Fruit fly (Drosophila melanogaster) whole organism, embryonic: ENCODE measurements around the gene CAH1.

Experiments
- B-H2 ChIP-seq: fragments of 200-800 bp; sonication (Bioruptor generic); optimal IDR thresholded peaks from 2 replicates; lab custom pipeline; 2018; ENCODE audit warnings: missing biosample characterization, mild to moderate bottlenecking, missing genetic modification characterization
- BEAF-32 ChIP-seq: fragments of 200-800 bp; sonication (Bioruptor generic); optimal IDR thresholded peaks from 3 replicates; lab custom pipeline; 2017; ENCODE audit warnings: missing biosample characterization, missing genetic modification characterization, mild to moderate bottlenecking, moderate library complexity, missing genetic modification reagents
- Blimp-1 ChIP-seq: fragments of 200-800 bp; sonication (Bioruptor generic); optimal IDR thresholded peaks from 3 replicates; lab custom pipeline; 2018; ENCODE audit warnings: missing biosample characterization, missing genetic modification characterization, mild to moderate bottlenecking, moderate library complexity, missing genetic modification reagents
- Bteb2 ChIP-seq: fragments of 200-800 bp; sonication (Bioruptor generic); optimal IDR thresholded peaks from 2 replicates; lab custom pipeline; 2016; ENCODE audit warnings: missing biosample characterization, missing genetic modification characterization
- CG11695 ChIP-seq: fragments of 200-800 bp; sonication (Bioruptor generic); IDR thresholded peaks from 3 replicates; pipeline ENCODE4 v1.3.6; 2022; ENCODE audit warnings: missing biosample characterization, missing genetic modification characterization
- CG11723 ChIP-seq: fragments of 200-800 bp; sonication (Bioruptor generic); optimal IDR thresholded peaks from 2 replicates; lab custom pipeline; 2017; ENCODE audit warnings: missing biosample characterization, mild to moderate bottlenecking, missing genetic modification characterization
- CG12391 ChIP-seq: fragments of 200-800 bp; sonication (Bioruptor generic); optimal IDR thresholded peaks from 3 replicates; lab custom pipeline; 2018; ENCODE audit warnings: missing biosample characterization, mild to moderate bottlenecking, missing genetic modification characterization, moderate library complexity
- CG13123 ChIP-seq: fragments of 200-800 bp; sonication (Bioruptor generic); optimal IDR thresholded peaks from 2 replicates; lab custom pipeline; 2016; ENCODE audit warnings: missing biosample characterization, missing genetic modification characterization
- CG13287 ChIP-seq: fragments of 200-800 bp; sonication (Bioruptor generic); IDR thresholded peaks from 2 replicates; pipeline ENCODE4 v1.3.6; 2022; ENCODE audit warnings: missing biosample characterization, missing genetic modification characterization; ENCODE audit not compliant: partially characterized antibody
- CG13775 ChIP-seq: fragments of 200-800 bp; sonication (Bioruptor generic); optimal IDR thresholded peaks from 3 replicates; lab custom pipeline; 2017; ENCODE audit warnings: missing biosample characterization, mild to moderate bottlenecking, missing genetic modification characterization
- CG14050 ChIP-seq: fragments of 200-800 bp; sonication (Bioruptor generic); IDR thresholded peaks from 3 replicates; pipeline ENCODE4 v1.3.6; 2022; ENCODE audit warnings: missing biosample characterization, missing genetic modification characterization
- CG1603 ChIP-seq: fragments of 200-800 bp; sonication (Bioruptor generic); optimal IDR thresholded peaks from 2 replicates; lab custom pipeline; 2019; ENCODE audit warnings: missing biosample characterization, mild to moderate bottlenecking, missing genetic modification characterization, moderate library complexity
- CG16813 ChIP-seq: fragments of 200-800 bp; sonication (Bioruptor generic); IDR thresholded peaks from 3 replicates; pipeline ENCODE4 v1.3.6; 2022; ENCODE audit warnings: missing biosample characterization, missing genetic modification characterization; ENCODE audit not compliant: partially characterized antibody
- CG16863 ChIP-seq: fragments of 200-800 bp; sonication (Bioruptor generic); optimal IDR thresholded peaks from 3 replicates; lab custom pipeline; 2016; ENCODE audit warnings: missing biosample characterization, missing genetic modification characterization
- CG17802 ChIP-seq: fragments of 200-800 bp; sonication (Bioruptor generic); optimal IDR thresholded peaks from 2 replicates; lab custom pipeline; 2018; ENCODE audit warnings: missing biosample characterization, mild to moderate bottlenecking, missing genetic modification characterization, moderate library complexity
- CG18011 ChIP-seq: fragments of 200-800 bp; sonication (Bioruptor generic); optimal IDR thresholded peaks from 2 replicates; lab custom pipeline; 2017; ENCODE audit warnings: missing biosample characterization, missing genetic modification characterization, mild to moderate bottlenecking, moderate library complexity, missing genotype
- CG30020 ChIP-seq: fragments of 200-800 bp; optimal IDR thresholded peaks from 2 replicates; lab custom pipeline; 2019; ENCODE audit warnings: missing biosample characterization, mild to moderate bottlenecking, missing genetic modification characterization, moderate library complexity
- CG30431 ChIP-seq: fragments of 200-800 bp; sonication (Bioruptor generic); optimal IDR thresholded peaks from 2 replicates; lab custom pipeline; 2017; ENCODE audit warnings: missing biosample characterization, missing genetic modification characterization
- CG31441 ChIP-seq: fragments of 200-800 bp; sonication (Bioruptor generic); IDR thresholded peaks from 2 replicates; pipeline ENCODE4 v1.3.6; 2022; ENCODE audit warnings: missing biosample characterization, missing genetic modification characterization
- CG32772 ChIP-seq: fragments of 200-800 bp; sonication (Bioruptor generic); IDR thresholded peaks from 2 replicates; pipeline ENCODE4 v1.3.6; 2022; ENCODE audit warnings: missing biosample characterization, missing genetic modification characterization
- CG3281 ChIP-seq: fragments of 200-800 bp; sonication (Bioruptor generic); optimal IDR thresholded peaks from 3 replicates; lab custom pipeline; 2017; ENCODE audit warnings: missing biosample characterization, mild to moderate bottlenecking, missing genetic modification characterization
- CG42726 ChIP-seq: fragments of 200-800 bp; sonication (Bioruptor generic); IDR thresholded peaks from 2 replicates; pipeline ENCODE4 v1.3.6; 2022; ENCODE audit warnings: missing biosample characterization, missing genetic modification characterization; ENCODE audit not compliant: partially characterized antibody
- CG4424 ChIP-seq: fragments of 200-800 bp; sonication (Bioruptor generic); optimal IDR thresholded peaks from 3 replicates; lab custom pipeline; 2016; ENCODE audit warnings: missing biosample characterization, missing genetic modification characterization
- CG5953 ChIP-seq: fragments of 200-800 bp; sonication (Bioruptor generic); IDR thresholded peaks from 2 replicates; pipeline ENCODE4 v1.3.6; 2022; ENCODE audit warnings: missing biosample characterization, missing genetic modification characterization
- CG8359 ChIP-seq: fragments of 200-800 bp; sonication (Bioruptor generic); optimal IDR thresholded peaks from 2 replicates; lab custom pipeline; 2017; ENCODE audit warnings: missing biosample characterization, mild to moderate bottlenecking, missing genetic modification characterization, borderline replicate concordance
- Dek ChIP-seq: fragments of 200-800 bp; sonication (Bioruptor generic); optimal IDR thresholded peaks from 3 replicates; lab custom pipeline; 2019; ENCODE audit warnings: missing biosample characterization, mild to moderate bottlenecking, missing genetic modification characterization, moderate library complexity
- Dip3 ChIP-seq: fragments of 200-800 bp; sonication (Bioruptor generic); optimal IDR thresholded peaks from 3 replicates; lab custom pipeline; 2016; ENCODE audit warnings: missing biosample characterization, missing genetic modification characterization
- Hr78 ChIP-seq, 2 experiments: fragments of 200-800 bp in 1 of 2; fragments of >200 bp in 1 of 2; sonication (Bioruptor generic) in 1 of 2; optimal IDR thresholded peaks; 2 replicates each; lab custom pipeline; 2017 to 2019; ENCODE audit warnings: missing biosample characterization in 2 of 2, missing genetic modification characterization in 2 of 2, mild to moderate bottlenecking in 1 of 2, moderate library complexity in 1 of 2
- MESR4 ChIP-seq: fragments of 200-800 bp; sonication (Bioruptor generic); optimal IDR thresholded peaks from 2 replicates; lab custom pipeline; 2018; ENCODE audit warnings: missing biosample characterization, mild to moderate bottlenecking, missing genetic modification characterization, moderate library complexity
- Mes4 ChIP-seq: fragments of 200-800 bp; sonication (Bioruptor generic); optimal IDR thresholded peaks from 2 replicates; lab custom pipeline; 2016; ENCODE audit warnings: missing biosample characterization, missing genetic modification characterization
- NfI ChIP-seq: fragments of 200-800 bp; sonication (Bioruptor generic); optimal IDR thresholded peaks from 3 replicates; lab custom pipeline; 2018; ENCODE audit warnings: missing biosample characterization, mild to moderate bottlenecking, missing genetic modification characterization, moderate library complexity
- Sin3A ChIP-seq: fragments of >200 bp; optimal IDR thresholded peaks from 2 replicates; lab custom pipeline; 2018
- ab ChIP-seq: fragments of 200-800 bp; sonication (Bioruptor generic); optimal IDR thresholded peaks from 2 replicates; lab custom pipeline; 2016; ENCODE audit warnings: missing biosample characterization, missing genetic modification characterization
- az2 ChIP-seq: fragments of 200-800 bp; sonication (Bioruptor generic); optimal IDR thresholded peaks from 3 replicates; lab custom pipeline; 2016; ENCODE audit warnings: missing biosample characterization, missing genetic modification characterization
- caup ChIP-seq: fragments of 200-800 bp; sonication (Bioruptor generic); optimal IDR thresholded peaks from 3 replicates; lab custom pipeline; 2017; ENCODE audit warnings: missing biosample characterization, mild to moderate bottlenecking, missing genetic modification characterization, moderate library complexity; ENCODE audit not compliant: severe bottlenecking
- cg ChIP-seq: fragments of 200-800 bp; sonication (Bioruptor generic); optimal IDR thresholded peaks from 3 replicates; lab custom pipeline; 2019; ENCODE audit warnings: missing biosample characterization, mild to moderate bottlenecking, missing genetic modification characterization, moderate library complexity
- dmrt11E ChIP-seq: fragments of 200-800 bp; sonication (Bioruptor generic); optimal IDR thresholded peaks from 3 replicates; lab custom pipeline; 2018; ENCODE audit warnings: missing biosample characterization, mild to moderate bottlenecking, missing genetic modification characterization, moderate library complexity
- dmrt99B ChIP-seq: fragments of 200-800 bp; sonication (Bioruptor generic); optimal IDR thresholded peaks from 2 replicates; lab custom pipeline; 2018; ENCODE audit warnings: missing biosample characterization, mild to moderate bottlenecking, missing genetic modification characterization, moderate library complexity
- fd102C ChIP-seq: fragments of 200-800 bp; sonication (Bioruptor generic); optimal IDR thresholded peaks from 2 replicates; lab custom pipeline; 2018; ENCODE audit warnings: missing biosample characterization, mild to moderate bottlenecking, missing genetic modification characterization, moderate library complexity
- fd64A ChIP-seq: fragments of 200-800 bp; sonication (Bioruptor generic); optimal IDR thresholded peaks from 3 replicates; lab custom pipeline; 2018; ENCODE audit warnings: missing biosample characterization, mild to moderate bottlenecking, missing genetic modification characterization
- mld ChIP-seq: fragments of 200-800 bp; sonication (Bioruptor generic); IDR thresholded peaks from 3 replicates; pipeline ENCODE4 v1.3.6; 2022; ENCODE audit warnings: missing biosample characterization, missing genetic modification characterization; ENCODE audit not compliant: partially characterized antibody
- nom ChIP-seq: fragments of 200-800 bp; sonication (Bioruptor generic); optimal IDR thresholded peaks from 2 replicates; lab custom pipeline; 2017; ENCODE audit warnings: missing biosample characterization, missing genetic modification characterization, mild to moderate bottlenecking, moderate library complexity, missing genetic modification reagents
- psq ChIP-seq: fragments of 200-800 bp; sonication (Bioruptor generic); optimal IDR thresholded peaks from 2 replicates; lab custom pipeline; 2017; ENCODE audit warnings: missing biosample characterization, missing genetic modification characterization
- repo ChIP-seq: fragments of 200-800 bp; sonication (Bioruptor generic); optimal IDR thresholded peaks from 2 replicates; lab custom pipeline; 2016; ENCODE audit warnings: missing biosample characterization, missing genetic modification characterization
- row ChIP-seq: fragments of 200-800 bp; sonication (Bioruptor generic); IDR thresholded peaks from 3 replicates; pipeline ENCODE4 v1.3.6; 2022; ENCODE audit warnings: missing biosample characterization, missing genetic modification characterization
- sna ChIP-seq: fragments of 200-800 bp; sonication (Bioruptor generic); IDR thresholded peaks from 2 replicates; pipeline ENCODE4 v1.3.6; 2022; ENCODE audit warnings: missing biosample characterization, missing genetic modification characterization; ENCODE audit not compliant: partially characterized antibody
- sob ChIP-seq: fragments of 200-800 bp; sonication (Bioruptor generic); IDR thresholded peaks from 2 replicates; pipeline ENCODE4 v1.3.6; 2022; ENCODE audit warnings: missing biosample characterization, missing genetic modification characterization
- sr ChIP-seq: fragments of 200-800 bp; sonication (Bioruptor generic); IDR thresholded peaks from 3 replicates; pipeline ENCODE4 v1.3.6; 2022; ENCODE audit warnings: missing biosample characterization, missing genetic modification characterization
- tio ChIP-seq: fragments of 200-800 bp; sonication (Bioruptor generic); optimal IDR thresholded peaks from 2 replicates; lab custom pipeline; 2017; ENCODE audit warnings: missing biosample characterization, missing genetic modification characterization, inconsistent platforms
- usp ChIP-seq: fragments of >200 bp; optimal IDR thresholded peaks from 2 replicates; lab custom pipeline; 2017; ENCODE audit warnings: missing biosample characterization, missing genetic modification characterization

The CAH1 gene

DNA sequence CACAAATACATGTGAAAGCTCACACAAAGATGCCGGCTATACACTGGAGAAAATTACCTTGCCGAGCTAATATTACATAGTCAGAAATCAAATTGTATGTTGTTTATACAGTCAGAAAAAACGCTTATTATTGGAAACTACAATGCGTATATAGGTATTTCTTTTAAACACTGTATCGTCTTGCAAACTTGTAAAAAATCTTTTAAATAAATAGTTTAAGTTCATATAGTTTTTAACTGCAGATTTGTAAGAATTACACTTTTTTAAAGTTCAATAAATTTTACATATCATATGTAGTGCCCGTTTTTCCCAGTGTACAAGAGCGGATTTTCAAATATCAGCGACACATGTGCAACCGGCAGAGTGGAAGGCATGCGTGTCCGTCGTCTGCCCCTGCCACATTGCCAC is 36.3 kb downstream of the CAH1 start (continued):
- TF ChIP-seq CG16863 (GFP tag; lab: Kevin White, UChicago) = peak; percentile 81
- no peak for TF ChIP-seq BEAF-32 (GFP tag; lab: Kevin White, UChicago)
- peak; percentile 89 for TF ChIP-seq dmrt99B
- no peak for TF ChIP-seq fd64A (GFP tag; lab: Kevin White, UChicago)
- TF ChIP-seq Blimp-1 (GFP tag; lab: Kevin White, UChicago) = peak; percentile 82
- TF ChIP-seq Hr78 (GFP tag; optimal IDR thresholded peaks at IDR 0.05; lab: Kevin White, UChicago) = peak in 1 of 2 experiments; percentile 72
- peak; percentile 59 for TF ChIP-seq CG32772
- no peak for TF ChIP-seq mld (GFP tag; lab: Robert Waterston, UW)
- TF ChIP-seq CG8359 (GFP tag; lab: Kevin White, UChicago) = peak; percentile 60
- no peak for TF ChIP-seq CG13287 (GFP tag; lab: Robert Waterston, UW)
- TF ChIP-seq B-H2 (GFP tag; lab: Kevin White, UChicago) = no peak
- TF ChIP-seq CG11695 (GFP tag; lab: Robert Waterston, UW) = peak; percentile 91
- peak; percentile 84 for TF ChIP-seq CG12391 (tag; lab: Kevin White, UChicago)
- peak; percentile 49 for TF ChIP-seq CG13123
- TF ChIP-seq fd102C = no peak
- peak; percentile 68 for TF ChIP-seq Dip3 (GFP tag; lab: Kevin White, UChicago)
- peak; percentile 58 for TF ChIP-seq CG11723
- TF ChIP-seq ab (GFP tag; lab: Kevin White, UChicago) = peak; percentile 39
- TF ChIP-seq Bteb2 = peak; percentile 72
- TF ChIP-seq caup (GFP tag; lab: Kevin White, UChicago) = peak; percentile 47
- peak; percentile 69 for TF ChIP-seq tio (GFP tag; lab: Kevin White, UChicago)
- no peak for TF ChIP-seq CG42726 (GFP tag; lab: Robert Waterston, UW)
- TF ChIP-seq NfI = peak; percentile 78
- no peak for TF ChIP-seq CG16813 (GFP tag; lab: Robert Waterston, UW)
- peak; percentile 82 for TF ChIP-seq CG13775 (GFP tag; lab: Kevin White, UChicago)
- peak; percentile 68 for TF ChIP-seq sob (GFP tag; lab: Robert Waterston, UW)
- peak; percentile 70 for TF ChIP-seq Mes4 (GFP tag; lab: Kevin White, UChicago)
- TF ChIP-seq CG30020 (tag; lab: Kevin White, UChicago) = peak; percentile 59
- peak; percentile 72 for TF ChIP-seq row (GFP tag; lab: Robert Waterston, UW)
- TF ChIP-seq Sin3A = no peak
- TF ChIP-seq Dek (tag; lab: Kevin White, UChicago) = peak; percentile 74
- peak; percentile 75 for TF ChIP-seq dmrt11E (tag; lab: Kevin White, UChicago)
- TF ChIP-seq CG5953 = peak; percentile 61
- TF ChIP-seq CG14050 = peak; percentile 83
- peak; percentile 87 for TF ChIP-seq az2 (GFP tag; lab: Kevin White, UChicago)
- peak; percentile 43 for TF ChIP-seq psq (GFP tag; lab: Kevin White, UChicago)
- peak; percentile 31 for TF ChIP-seq cg (GFP tag; lab: Kevin White, UChicago)
- TF ChIP-seq CG30431 (GFP tag; lab: Kevin White, UChicago) = peak; percentile 68
- peak; percentile 79 for TF ChIP-seq CG3281 (GFP tag; lab: Kevin White, UChicago)
- TF ChIP-seq CG18011 = peak; percentile 40
- TF ChIP-seq MESR4 (GFP tag; lab: Kevin White, UChicago) = no peak
- TF ChIP-seq sna = no peak
- no peak for TF ChIP-seq usp (GFP tag; lab: Kevin White, UChicago)
- peak; percentile 49 for TF ChIP-seq nom (GFP tag; lab: Kevin White, UChicago)
- TF ChIP-seq sr (GFP tag; lab: Robert Waterston, UW) = no peak
- TF ChIP-seq CG1603 (tag; lab: Kevin White, UChicago) = peak; percentile 11
- TF ChIP-seq CG17802 = peak; percentile 21
- TF ChIP-seq CG31441 (GFP tag; lab: Robert Waterston, UW) = peak; percentile 88
- peak; percentile 81 for TF ChIP-seq CG4424 (GFP tag; lab: Kevin White, UChicago)
- peak; percentile 47 for TF ChIP-seq repo (GFP tag; lab: Kevin White, UChicago)
